Worm (Caenorhabditis elegans) whole organism, L1 larva: ENCODE measurements around the gene cid-1.

Experiments used
- C04F5.9 ChIP-seq: sonication (generic microtip); optimal IDR thresholded peaks from 2 replicates; lab custom pipeline; 2016; ENCODE audit warnings: missing genetic modification characterization, missing compliant biosample characterization
- C16A3.4 ChIP-seq: fragments of 150-350 bp; optimal IDR thresholded peaks from 2 replicates; lab custom pipeline; 2014; ENCODE audit warnings: missing biosample characterization, missing genetic modification characterization
- C34B4.2 ChIP-seq: sonication (generic microtip); optimal IDR thresholded peaks from 2 replicates; lab custom pipeline; 2017; ENCODE audit warnings: mild to moderate bottlenecking, missing genetic modification characterization, missing compliant biosample characterization
- aha-1 ChIP-seq: fragments of 150-350 bp; optimal IDR thresholded peaks from 2 replicates; lab custom pipeline; 2014; ENCODE audit warnings: missing biosample characterization, missing genetic modification characterization
- alr-1 ChIP-seq: fragments of 200-800 bp; sonication (Bioruptor generic); optimal IDR thresholded peaks from 2 replicates; lab custom pipeline; 2018; ENCODE audit warnings: borderline replicate concordance, mild to moderate bottlenecking, missing genetic modification characterization, missing compliant biosample characterization
- ceh-8 ChIP-seq: fragments of 200-800 bp; sonication (Bioruptor generic); optimal IDR thresholded peaks from 2 replicates; lab custom pipeline; 2018; ENCODE audit warnings: mild to moderate bottlenecking, missing genetic modification characterization, moderate library complexity, missing compliant biosample characterization
- ceh-82 ChIP-seq, 3 experiments: fragments of 150-350 bp in 1 of 3; sonication (generic microtip) in 2 of 3; optimal IDR thresholded peaks; 2 replicates each; lab custom pipeline; 2014 to 2017; ENCODE audit warnings: missing biosample characterization in 3 of 3, missing genetic modification characterization in 3 of 3
- ceh-88 ChIP-seq: fragments of 200-800 bp; sonication (Bioruptor generic); IDR thresholded peaks from 2 replicates; pipeline ENCODE4 v1.3.6; 2022; ENCODE audit warnings: missing genetic modification characterization, missing compliant biosample characterization
- ceh-90 ChIP-seq: sonication (generic microtip); optimal IDR thresholded peaks from 2 replicates; lab custom pipeline; 2016; ENCODE audit warnings: missing genetic modification characterization, missing compliant biosample characterization
- efl-1 ChIP-seq, 4 experiments: fragments of 150-350 bp; optimal IDR thresholded peaks in 3 of 4; peaks in 1 of 4; 1 replicate in 1 of 4; 2 replicates in 3 of 4; lab custom pipeline; 2014; ENCODE audit warnings: missing biosample characterization in 2 of 4, missing genetic modification characterization in 2 of 4, missing genetic modification reagents in 2 of 4
- egl-13 ChIP-seq: sonication (generic microtip); optimal IDR thresholded peaks from 2 replicates; lab custom pipeline; 2016; ENCODE audit warnings: missing genotype, missing genetic modification reagents, missing genetic modification characterization, missing compliant biosample characterization
- egl-27 ChIP-seq, 2 experiments: fragments of 150-350 bp in 1 of 2; sonication (generic microtip); optimal IDR thresholded peaks; 3 replicates each; lab custom pipeline; 2017 to 2018; ENCODE audit warnings: missing biosample characterization in 2 of 2, missing genetic modification characterization in 2 of 2, missing genetic modification reagents in 2 of 2
- ets-5 ChIP-seq: fragments of 200-800 bp; sonication (Bioruptor generic); IDR thresholded peaks from 2 replicates; pipeline ENCODE4 v1.3.6; 2022; ENCODE audit warnings: missing genetic modification characterization, missing compliant biosample characterization
- hpl-2 ChIP-seq: fragments of 150-350 bp; optimal IDR thresholded peaks from 2 replicates; lab custom pipeline; 2014; ENCODE audit warnings: missing biosample characterization, missing genetic modification reagents, missing genetic modification characterization
- isw-1 ChIP-seq: fragments of 200-800 bp; sonication (Bioruptor generic); IDR thresholded peaks from 2 replicates; pipeline ENCODE4 v1.3.6; 2022; ENCODE audit warnings: missing genetic modification characterization, missing compliant biosample characterization
- lin-14 ChIP-seq: fragments of 200-800 bp; sonication (Bioruptor generic); optimal IDR thresholded peaks from 2 replicates; lab custom pipeline; 2018; ENCODE audit warnings: mild to moderate bottlenecking, missing genetic modification characterization, moderate library complexity, missing compliant biosample characterization
- lin-35 ChIP-seq, 2 experiments: fragments of 150-350 bp; optimal IDR thresholded peaks; 2 replicates each; lab custom pipeline; 2014; ENCODE audit warnings: missing biosample characterization in 2 of 2, missing genetic modification characterization in 2 of 2, missing genetic modification reagents in 2 of 2
- lin-39 ChIP-seq: fragments of 150-350 bp; optimal IDR thresholded peaks from 2 replicates; lab custom pipeline; 2014; ENCODE audit warnings: missing biosample characterization, missing genetic modification reagents, missing genetic modification characterization
- lsy-2 ChIP-seq, 2 experiments: fragments of 150-350 bp; optimal IDR thresholded peaks; 2 replicates each; lab custom pipeline; 2014; ENCODE audit warnings: missing biosample characterization in 2 of 2, missing genetic modification characterization in 2 of 2
- mdl-1 ChIP-seq, 2 experiments: fragments of 150-350 bp; optimal IDR thresholded peaks; 2 replicates each; lab custom pipeline; 2014 to 2017; ENCODE audit warnings: missing biosample characterization in 2 of 2, missing genetic modification characterization in 2 of 2, inconsistent platforms in 1 of 2
- mep-1 ChIP-seq: fragments of 150-350 bp; optimal IDR thresholded peaks from 2 replicates; lab custom pipeline; 2014; ENCODE audit warnings: missing biosample characterization, missing genetic modification characterization
- nhr-12 ChIP-seq: sonication (generic microtip); optimal IDR thresholded peaks from 2 replicates; lab custom pipeline; 2017; ENCODE audit warnings: missing biosample characterization, missing genetic modification characterization
- nhr-19 ChIP-seq: fragments of 200-800 bp; sonication (Bioruptor generic); conservative IDR thresholded peaks from 2 replicates; pipeline ENCODE4 v1.3.6; 2022; ENCODE audit warnings: missing genetic modification characterization, missing compliant biosample characterization
- nhr-20 ChIP-seq: sonication (generic microtip); optimal IDR thresholded peaks from 2 replicates; lab custom pipeline; 2016; ENCODE audit warnings: mild to moderate bottlenecking, missing genetic modification characterization, missing compliant biosample characterization
- nhr-28 ChIP-seq: fragments of 150-350 bp; optimal IDR thresholded peaks from 2 replicates; lab custom pipeline; 2014; ENCODE audit warnings: missing biosample characterization, missing genetic modification characterization
- nhr-47 ChIP-seq: sonication (generic microtip); optimal IDR thresholded peaks from 2 replicates; lab custom pipeline; 2016; ENCODE audit warnings: mild to moderate bottlenecking, missing genetic modification characterization, moderate library complexity, missing compliant biosample characterization
- nhr-71 ChIP-seq: sonication (generic microtip); optimal IDR thresholded peaks from 2 replicates; lab custom pipeline; 2016; ENCODE audit warnings: mild to moderate bottlenecking, missing genetic modification characterization, moderate library complexity, missing compliant biosample characterization
- nhr-77 ChIP-seq: fragments of 150-350 bp; optimal IDR thresholded peaks from 2 replicates; lab custom pipeline; 2014; ENCODE audit warnings: missing biosample characterization, missing genetic modification characterization
- pag-3 ChIP-seq: sonication (generic microtip); optimal IDR thresholded peaks from 2 replicates; lab custom pipeline; 2017; ENCODE audit warnings: missing genetic modification characterization, mild to moderate bottlenecking, missing compliant biosample characterization, antibody characterized with exemption, borderline replicate concordance; ENCODE audit not compliant: insufficient read depth
- pqm-1 ChIP-seq: sonication (generic microtip); optimal IDR thresholded peaks from 3 replicates; lab custom pipeline; 2017; ENCODE audit warnings: missing biosample characterization, missing genetic modification characterization
- rnt-1 ChIP-seq: sonication (generic microtip); optimal IDR thresholded peaks from 2 replicates; lab custom pipeline; 2016; ENCODE audit warnings: mild to moderate bottlenecking, missing genetic modification characterization, moderate library complexity, missing compliant biosample characterization
- skn-1 ChIP-seq: fragments of 150-350 bp; optimal IDR thresholded peaks from 2 replicates; lab custom pipeline; 2014; ENCODE audit warnings: missing biosample characterization, missing genetic modification characterization
- snpc-4 ChIP-seq: fragments of 150-350 bp; optimal IDR thresholded peaks from 2 replicates; lab custom pipeline; 2014; ENCODE audit warnings: missing biosample characterization, missing genetic modification characterization
- sox-4 ChIP-seq: sonication (generic microtip); optimal IDR thresholded peaks from 2 replicates; lab custom pipeline; 2016; ENCODE audit warnings: missing genetic modification characterization, missing compliant biosample characterization
- tbx-2 ChIP-seq: sonication (generic microtip); optimal IDR thresholded peaks from 2 replicates; lab custom pipeline; 2016; ENCODE audit warnings: missing genetic modification characterization, missing compliant biosample characterization
- unc-130 ChIP-seq: fragments of 150-350 bp; optimal IDR thresholded peaks from 2 replicates; lab custom pipeline; 2017; ENCODE audit warnings: missing biosample characterization, missing genetic modification characterization, inconsistent platforms
- unc-30 ChIP-seq: sonication (generic microtip); optimal IDR thresholded peaks from 2 replicates; lab custom pipeline; 2017; ENCODE audit warnings: missing biosample characterization, missing genetic modification characterization
- unc-98 ChIP-seq: fragments of 200-800 bp; sonication (Bioruptor generic); IDR thresholded peaks from 2 replicates; pipeline ENCODE4 v1.3.6; 2022; ENCODE audit warnings: missing genetic modification characterization, missing compliant biosample characterization
- zag-1 ChIP-seq: fragments of 150-350 bp; optimal IDR thresholded peaks from 2 replicates; lab custom pipeline; 2014; ENCODE audit warnings: missing biosample characterization, missing genetic modification characterization
- zip-4 ChIP-seq: fragments of 200-800 bp; sonication (Bioruptor generic); optimal IDR thresholded peaks from 2 replicates; lab custom pipeline; 2018; ENCODE audit warnings: mild to moderate bottlenecking, missing genetic modification characterization, moderate library complexity, missing compliant biosample characterization
- ztf-11 ChIP-seq, 2 experiments: sonication (generic microtip); optimal IDR thresholded peaks; 2 replicates each; lab custom pipeline; 2016 to 2017; ENCODE audit warnings: missing genetic modification characterization in 2 of 2, missing biosample characterization in 1 of 2, missing compliant biosample characterization in 1 of 2
- ztf-4 ChIP-seq: fragments of 150-350 bp; optimal IDR thresholded peaks from 2 replicates; lab custom pipeline; 2014; ENCODE audit warnings: missing biosample characterization, missing genetic modification characterization

Gene cid-1

ce11 chrIII:5129261-5129660, 44.5 kb upstream of the cid-1 start:
- no peak for TF ChIP-seq ceh-88 (GFP tag; lab: Robert Waterston, UW)
- no peak for TF ChIP-seq nhr-12 (tag; lab: Kevin White, UChicago)
- TF ChIP-seq nhr-71 (tag; lab: Kevin White, UChicago) = peak; percentile 17
- no peak for TF ChIP-seq unc-130 (tag; lab: Kevin White, UChicago)
- no peak for TF ChIP-seq nhr-47 (tag; lab: Kevin White, UChicago)
- TF ChIP-seq tbx-2 = peak; percentile 100
- TF ChIP-seq skn-1 (tag; lab: Kevin White, UChicago) = no peak
- TF ChIP-seq ceh-82 (tag; optimal IDR thresholded peaks at IDR 0.05; lab: Kevin White, UChicago) = peak in 1 of 3 experiments; percentile 28
- no peak for TF ChIP-seq ceh-8 (GFP tag; lab: Kevin White, UChicago)
- no peak for TF ChIP-seq C34B4.2 (tag; lab: Kevin White, UChicago)
- no peak for TF ChIP-seq unc-30 (tag; lab: Kevin White, UChicago)
- no peak for TF ChIP-seq nhr-20 (tag; lab: Kevin White, UChicago)
- no peak for TF ChIP-seq isw-1 (GFP tag; lab: Robert Waterston, UW)
- no peak for TF ChIP-seq sox-4 (tag; lab: Kevin White, UChicago)
- TF ChIP-seq nhr-77 (tag; lab: Kevin White, UChicago) = peak; percentile 64
- TF ChIP-seq ceh-90 = no peak
- TF ChIP-seq lin-14 = peak; percentile 26
- TF ChIP-seq snpc-4 (tag; lab: Kevin White, UChicago) = no peak
- peak in 1 of 2 experiments; percentile 23 for TF ChIP-seq lsy-2 (tag; optimal IDR thresholded peaks at IDR 0.05; lab: Kevin White, UChicago)

DNA sequence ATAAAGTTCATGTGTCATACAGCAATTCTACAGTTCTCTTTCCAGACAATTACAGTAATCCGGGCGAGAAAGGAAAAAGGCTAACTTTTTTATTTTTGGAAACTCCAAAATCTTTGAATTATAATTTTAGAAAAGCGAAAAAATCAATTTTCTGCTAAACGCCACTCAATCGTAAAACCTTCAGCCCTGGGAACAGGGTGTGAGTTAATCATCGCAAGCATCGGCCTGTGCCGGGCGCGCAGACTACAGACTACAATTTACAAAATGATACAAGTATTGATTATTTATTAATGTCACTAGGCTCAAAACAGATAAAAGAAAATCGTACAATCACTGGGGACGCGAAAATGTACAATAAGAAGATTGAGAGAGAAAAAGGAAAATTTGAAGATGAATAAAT, 43.1 kb upstream of the cid-1 start:
- TF ChIP-seq ceh-82 (tag; optimal IDR thresholded peaks at IDR 0.05; lab: Kevin White, UChicago) = no peak

DNA sequence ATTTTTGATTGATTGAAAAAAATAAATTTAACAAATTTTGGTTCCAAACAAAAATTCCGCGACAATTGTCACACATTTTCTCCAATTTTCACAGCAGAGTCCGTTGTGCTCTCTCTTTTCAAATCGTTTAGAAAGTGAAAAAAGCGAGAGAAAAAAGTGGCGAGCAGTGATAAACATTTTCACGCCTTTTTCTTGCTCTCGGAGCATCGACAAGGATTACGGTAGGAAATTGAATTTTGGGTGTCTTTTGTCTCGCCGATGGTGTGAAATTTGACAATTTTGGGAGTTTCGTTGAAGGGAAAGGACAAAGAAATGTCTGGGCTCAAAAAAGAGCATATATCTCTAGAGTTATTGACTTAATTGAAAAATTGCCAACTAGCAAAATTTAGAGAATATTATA, 39.2 kb upstream of the cid-1 start:
- TF ChIP-seq mep-1 (tag; lab: Kevin White, UChicago) (no peak), alr-1 (tag; lab: Kevin White, UChicago) (no peak), egl-27 (tag; optimal IDR thresholded peaks at IDR 0.05; lab: Kevin White, UChicago) (no peak), lsy-2 (tag; optimal IDR thresholded peaks at IDR 0.05; lab: Kevin White, UChicago) (peak in 1 of 2 experiments; percentile 60), tbx-2 (peak; percentile 76), rnt-1 (tag; lab: Kevin White, UChicago) (peak; percentile 20), efl-1 (optimal IDR thresholded peaks at IDR 0.05; lab: Kevin White, UChicago) (no peak), efl-1 (GFP tag; optimal IDR thresholded peaks at IDR 0.05 in 1 of 2; lab: Kevin White, UChicago) (peak in 1 of 2 experiments; percentile 46)

DNA sequence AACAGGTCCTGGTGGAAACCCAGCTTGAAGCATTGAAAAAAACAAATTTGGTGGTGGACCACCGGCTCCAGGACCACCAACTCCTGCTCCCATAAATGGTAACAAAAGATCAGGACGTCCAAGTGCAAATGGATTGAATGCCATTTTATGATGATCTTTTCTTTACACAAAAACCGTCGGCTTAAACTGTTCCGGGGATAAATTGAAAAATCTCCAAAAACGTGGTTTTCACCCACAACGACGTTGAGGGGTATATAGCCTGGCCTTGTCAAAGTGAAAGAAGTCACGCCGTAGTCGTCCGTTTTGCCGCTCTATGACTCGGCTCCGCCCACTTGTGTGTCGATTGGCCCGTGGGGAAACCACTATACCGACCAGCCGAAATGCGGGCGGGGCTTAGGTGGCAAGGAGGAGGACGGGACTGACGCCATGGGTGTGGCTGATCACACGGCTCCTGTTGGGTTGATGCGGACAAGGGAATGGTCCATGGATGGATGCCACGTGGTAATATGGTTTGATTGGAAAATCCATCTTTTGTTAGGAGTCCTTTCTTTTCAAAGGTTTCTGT, 37.6 kb upstream of the cid-1 start, which contains the start of gene tbx-2:
tbx-2 (minus strand) TSS at position 264 of the 565 bp plus-strand sequence.
- TF ChIP-seq mdl-1 (tag; optimal IDR thresholded peaks at IDR 0.05; lab: Kevin White, UChicago) (peak in 1 of 2 experiments; percentile 9), nhr-12 (tag; lab: Kevin White, UChicago) (no peak), lsy-2 (tag; optimal IDR thresholded peaks at IDR 0.05; lab: Kevin White, UChicago) (peak in 1 of 2 experiments; percentile 48), zag-1 (no peak), nhr-19 (GFP tag; lab: Robert Waterston, UW) (no peak), pag-3 (tag; lab: Kevin White, UChicago) (no peak), C34B4.2 (tag; lab: Kevin White, UChicago) (no peak), ets-5 (GFP tag; lab: Robert Waterston, UW) (no peak), rnt-1 (tag; lab: Kevin White, UChicago) (peak; percentile 27), lin-39 (tag; lab: Kevin White, UChicago) (no peak), efl-1 (optimal IDR thresholded peaks at IDR 0.05; lab: Kevin White, UChicago) (no peak), efl-1 (GFP tag; optimal IDR thresholded peaks at IDR 0.05 in 1 of 2; lab: Kevin White, UChicago) (peak in 1 of 2 experiments; percentile 90), unc-98 (GFP tag; lab: Robert Waterston, UW) (no peak), zip-4 (GFP tag; lab: Kevin White, UChicago) (no peak), aha-1 (tag; lab: Kevin White, UChicago) (no peak), ceh-8 (GFP tag; lab: Kevin White, UChicago) (no peak), egl-13 (no peak), pqm-1 (tag; lab: Kevin White, UChicago) (no peak), nhr-20 (tag; lab: Kevin White, UChicago) (peak; percentile 9), nhr-28 (no peak), lin-14 (peak; percentile 23), ceh-90 (no peak), nhr-77 (tag; lab: Kevin White, UChicago) (no peak), nhr-47 (tag; lab: Kevin White, UChicago) (peak; percentile 13), C04F5.9 (tag; lab: Kevin White, UChicago) (no peak), tbx-2 (peak; percentile 99), C16A3.4 (no peak), unc-130 (tag; lab: Kevin White, UChicago) (no peak), hpl-2 (no peak), ztf-11 (tag; optimal IDR thresholded peaks at IDR 0.05; lab: Kevin White, UChicago) (no peak), ztf-4 (no peak), lin-35 (GFP tag; optimal IDR thresholded peaks at IDR 0.05; lab: Kevin White, UChicago) (no peak)
